Fruit fly (Drosophila melanogaster): ENCODE results near the gene CG42798.

dm6 chr3R:17406411-17406810, at the start of gene CG42798, which contains the start of gene CG42824:
- TF ChIP-seq EcR (GFP tag; optimal IDR thresholded peaks at IDR 0.05) (no peak), CG8478 (optimal IDR thresholded peaks at IDR 0.05) (no peak), usp (GFP tag; optimal IDR thresholded peaks at IDR 0.05) (no peak), pan (optimal IDR thresholded peaks at IDR 0.05) (no peak), Dll (optimal IDR thresholded peaks at IDR 0.05) (no peak)

Data from whole organism.